Worm (Caenorhabditis elegans): ENCODE results near the gene M151.10.

The M151.10 gene

DNA sequence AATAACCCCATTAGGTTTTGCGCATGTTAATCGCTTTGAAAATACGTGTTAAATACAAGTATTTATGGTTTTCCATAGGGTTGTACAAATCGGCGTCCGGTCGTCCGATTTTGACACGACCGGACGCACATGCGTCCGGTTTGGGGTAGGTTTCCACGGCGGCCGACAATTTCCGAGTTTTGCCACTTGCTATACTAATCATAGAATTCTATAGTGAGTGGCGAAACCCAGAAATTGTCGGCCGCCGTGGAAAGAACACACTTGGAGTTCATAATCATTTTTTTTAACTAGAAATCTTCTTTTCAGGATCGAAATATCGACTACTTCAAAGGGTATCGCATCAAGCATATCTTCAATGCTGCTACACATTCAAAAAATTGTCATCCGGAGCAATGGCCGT is 5.3 kb downstream of the M151.10 start:
- no peak for TF ChIP-seq ztf-29 (GFP tag; IDR thresholded peaks at IDR 0.05)
- TF ChIP-seq ztf-23 (GFP tag; IDR thresholded peaks at IDR 0.05), result no peak

- TF ChIP-seq flt-1 (GFP tag; IDR thresholded peaks at IDR 0.05) (no peak), T22C8.4 (GFP tag; IDR thresholded peaks at IDR 0.05) (no peak), ref-1 (GFP tag; conservative IDR thresholded peaks at IDR 0.05) (no peak), cog-1 (tag; optimal IDR thresholded peaks at IDR 0.05) (no peak), med-1 (GFP tag; optimal IDR thresholded peaks at IDR 0.05; ENCODE audit: insufficient read depth) (no peak), tab-1 (GFP tag; IDR thresholded peaks at IDR 0.05) (no peak), ztf-23 (GFP tag; IDR thresholded peaks at IDR 0.05) (no peak), klf-2 (GFP tag; conservative IDR thresholded peaks at IDR 0.05) (no peak), ztf-29 (GFP tag; IDR thresholded peaks at IDR 0.05) (no peak)
Observed at ce11 chrII:3630810-3631209, 9.3 kb downstream of the M151.10 start, which contains the start of gene M151.2. TSS of gene M151.2 (plus strand) at chrII:3631110.

DNA sequence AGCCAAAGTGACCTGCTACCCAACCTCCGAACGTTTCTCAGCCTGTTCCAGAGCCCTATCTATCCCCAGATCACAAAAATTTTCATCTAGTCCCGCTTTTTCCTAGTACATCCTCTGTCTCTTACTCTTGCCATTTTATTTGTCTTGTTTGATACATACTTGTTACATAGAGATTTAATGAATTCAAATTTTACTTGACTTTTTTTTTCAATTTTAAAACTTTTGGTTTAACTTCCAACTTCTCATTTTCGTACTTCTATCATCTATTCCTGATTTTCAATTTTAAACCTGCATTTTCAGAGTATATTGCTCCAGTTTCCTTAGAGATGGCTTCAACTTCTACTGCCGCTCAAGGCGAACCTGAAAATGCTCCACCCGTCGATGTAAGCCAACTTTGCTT is 13.2 kb downstream of the M151.10 start, which contains the start of gene M151.3:
Gene M151.3 (plus strand): TSS at position 301 of the 400 bp plus-strand sequence.
- no peak for TF ChIP-seq tab-1 (GFP tag; IDR thresholded peaks at IDR 0.05)
- TF ChIP-seq ztf-23 (GFP tag; IDR thresholded peaks at IDR 0.05), result no peak
- no peak for TF ChIP-seq klf-2 (GFP tag; conservative IDR thresholded peaks at IDR 0.05)
- TF ChIP-seq med-1 (GFP tag; optimal IDR thresholded peaks at IDR 0.05; ENCODE audit: insufficient read depth), result no peak
- TF ChIP-seq ref-1 (GFP tag; conservative IDR thresholded peaks at IDR 0.05), result no peak
- TF ChIP-seq ztf-29 (GFP tag; IDR thresholded peaks at IDR 0.05), result no peak
- TF ChIP-seq flt-1 (GFP tag; IDR thresholded peaks at IDR 0.05), result no peak
- TF ChIP-seq cog-1 (tag; optimal IDR thresholded peaks at IDR 0.05), result no peak
- TF ChIP-seq T22C8.4 (GFP tag; IDR thresholded peaks at IDR 0.05), result no peak

DNA sequence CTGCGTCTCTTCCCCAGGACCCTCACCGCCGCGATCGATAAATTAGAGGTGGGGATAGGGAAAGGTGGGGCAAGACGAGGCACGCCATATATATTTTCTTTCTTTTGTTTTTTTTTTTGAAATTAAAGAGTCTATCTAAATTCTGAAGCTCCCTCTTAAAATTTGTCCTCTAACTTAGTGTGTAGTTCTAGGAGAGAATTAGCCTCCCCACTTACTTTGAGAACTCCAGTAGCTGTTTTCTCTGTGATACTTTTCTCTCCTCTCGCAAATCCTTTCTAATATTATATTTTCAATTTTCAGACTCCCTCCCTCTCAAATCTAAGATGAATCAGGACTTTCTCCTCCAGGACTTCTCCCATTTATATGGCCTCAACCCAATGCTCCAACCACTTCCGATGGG is 18.1 kb downstream of the M151.10 start, which contains the start of gene M151.7:
Gene M151.7 (plus strand): TSS at position 301 of the 400 bp plus-strand sequence.
- TF ChIP-seq ztf-23 (GFP tag; IDR thresholded peaks at IDR 0.05), result no peak
- TF ChIP-seq tab-1 (GFP tag; IDR thresholded peaks at IDR 0.05), result no peak
- no peak for TF ChIP-seq cog-1 (tag; optimal IDR thresholded peaks at IDR 0.05)
- TF ChIP-seq med-1 (GFP tag; optimal IDR thresholded peaks at IDR 0.05; ENCODE audit: insufficient read depth), result no peak
- no peak for TF ChIP-seq ztf-29 (GFP tag; IDR thresholded peaks at IDR 0.05)
- no peak for TF ChIP-seq klf-2 (GFP tag; conservative IDR thresholded peaks at IDR 0.05)
- no peak for TF ChIP-seq flt-1 (GFP tag; IDR thresholded peaks at IDR 0.05)
- TF ChIP-seq T22C8.4 (GFP tag; IDR thresholded peaks at IDR 0.05), result no peak
- TF ChIP-seq ref-1 (GFP tag; conservative IDR thresholded peaks at IDR 0.05), result no peak

DNA sequence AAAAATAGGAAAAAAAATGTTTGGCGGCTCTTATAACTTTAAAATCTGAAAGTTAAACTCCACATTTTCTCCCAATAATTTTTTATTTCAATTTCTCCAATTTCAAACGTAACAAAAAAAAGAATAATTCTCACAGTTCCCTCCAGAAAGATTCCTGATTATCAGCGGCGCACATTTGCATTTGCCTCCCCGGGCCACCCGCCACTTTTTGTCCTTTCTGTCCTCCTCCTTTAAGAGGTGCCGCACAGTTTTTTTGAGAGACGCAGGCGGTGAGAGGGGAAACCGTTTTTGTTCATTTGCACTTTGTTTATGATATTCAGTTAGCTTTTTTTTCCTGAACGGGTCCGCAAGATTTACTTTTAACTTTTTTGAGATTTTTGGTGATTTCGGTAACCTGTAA is 19.2 kb downstream of the M151.10 start:
- no peak for TF ChIP-seq cog-1 (tag; optimal IDR thresholded peaks at IDR 0.05)
- no peak for TF ChIP-seq ztf-29 (GFP tag; IDR thresholded peaks at IDR 0.05)
- TF ChIP-seq ztf-23 (GFP tag; IDR thresholded peaks at IDR 0.05), result no peak
- TF ChIP-seq T22C8.4 (GFP tag; IDR thresholded peaks at IDR 0.05), result no peak
- TF ChIP-seq klf-2 (GFP tag; conservative IDR thresholded peaks at IDR 0.05), result no peak
- no peak for TF ChIP-seq flt-1 (GFP tag; IDR thresholded peaks at IDR 0.05)
- no peak for TF ChIP-seq med-1 (GFP tag; optimal IDR thresholded peaks at IDR 0.05; ENCODE audit: insufficient read depth)
- TF ChIP-seq tab-1 (GFP tag; IDR thresholded peaks at IDR 0.05), result no peak
- TF ChIP-seq ref-1 (GFP tag; conservative IDR thresholded peaks at IDR 0.05), result no peak

DNA sequence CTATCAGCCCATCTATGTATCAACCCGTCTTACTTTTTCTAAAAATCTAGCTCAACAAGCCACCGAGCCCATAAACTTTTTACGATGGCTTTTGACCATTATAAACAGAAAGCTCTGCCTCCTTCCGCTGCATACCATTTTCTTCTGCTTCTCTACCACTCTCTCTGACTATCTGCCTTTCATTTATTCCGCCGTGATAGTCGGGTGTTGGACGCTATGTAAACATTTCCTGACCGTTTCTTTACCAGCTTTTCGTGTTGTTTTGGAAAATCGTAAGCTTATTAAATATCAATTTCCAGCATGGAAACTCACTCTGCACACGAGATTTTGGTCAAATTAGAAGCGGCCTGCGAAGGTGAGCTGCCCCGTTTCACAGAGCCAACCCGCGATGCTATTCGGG is 22.6 kb downstream of the M151.10 start, which contains the start of gene F40E12.1:
Gene F40E12.1 (plus strand): TSS at position 301 of the 400 bp plus-strand sequence.
- TF ChIP-seq klf-2 (GFP tag; conservative IDR thresholded peaks at IDR 0.05) (no peak), tab-1 (GFP tag; IDR thresholded peaks at IDR 0.05) (no peak), cog-1 (tag; optimal IDR thresholded peaks at IDR 0.05) (no peak), ztf-23 (GFP tag; IDR thresholded peaks at IDR 0.05) (no peak), T22C8.4 (GFP tag; IDR thresholded peaks at IDR 0.05) (no peak), flt-1 (GFP tag; IDR thresholded peaks at IDR 0.05) (no peak)

- TF ChIP-seq cog-1 (tag; optimal IDR thresholded peaks at IDR 0.05) (no peak), klf-2 (GFP tag; conservative IDR thresholded peaks at IDR 0.05) (no peak), ztf-23 (GFP tag; IDR thresholded peaks at IDR 0.05) (no peak), flt-1 (GFP tag; IDR thresholded peaks at IDR 0.05) (no peak), T22C8.4 (GFP tag; IDR thresholded peaks at IDR 0.05) (no peak), ztf-29 (GFP tag; IDR thresholded peaks at IDR 0.05) (no peak), tab-1 (GFP tag; IDR thresholded peaks at IDR 0.05) (no peak), ref-1 (GFP tag; conservative IDR thresholded peaks at IDR 0.05) (no peak), med-1 (GFP tag; optimal IDR thresholded peaks at IDR 0.05; ENCODE audit: insufficient read depth) (no peak)
Observed at ce11 chrII:3616615-3617014, 23.5 kb downstream of the M151.10 start.

DNA sequence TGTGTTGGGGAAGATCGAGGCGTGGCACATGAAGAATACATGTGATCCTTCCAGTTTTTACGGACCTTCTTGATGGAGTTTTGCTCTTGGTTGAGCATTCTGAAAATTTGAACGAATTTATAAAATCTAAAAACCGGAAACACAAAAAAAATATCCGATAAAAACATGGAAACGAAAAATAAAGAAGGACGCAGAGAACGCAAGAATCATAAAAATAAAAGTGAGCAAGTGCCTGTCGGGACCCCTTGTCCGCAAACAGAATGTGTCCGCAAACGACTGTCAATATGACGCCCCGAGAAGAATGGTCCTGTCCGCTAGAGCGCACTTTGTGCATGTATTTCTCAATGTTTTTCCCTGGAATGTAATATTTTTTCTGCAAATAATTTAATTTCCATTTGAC is 30.3 kb downstream of the M151.10 start, which contains the start of gene Y49F6A.5:
Gene Y49F6A.5 (minus strand): TSS at position 101 of the 400 bp plus-strand sequence.
- TF ChIP-seq ref-1 (GFP tag; conservative IDR thresholded peaks at IDR 0.05), result no peak
- TF ChIP-seq cog-1 (tag; optimal IDR thresholded peaks at IDR 0.05), result no peak
- no peak for TF ChIP-seq tab-1 (GFP tag; IDR thresholded peaks at IDR 0.05)
- TF ChIP-seq klf-2 (GFP tag; conservative IDR thresholded peaks at IDR 0.05), result no peak
- TF ChIP-seq med-1 (GFP tag; optimal IDR thresholded peaks at IDR 0.05; ENCODE audit: insufficient read depth), result no peak
- TF ChIP-seq ztf-23 (GFP tag; IDR thresholded peaks at IDR 0.05), result no peak

DNA sequence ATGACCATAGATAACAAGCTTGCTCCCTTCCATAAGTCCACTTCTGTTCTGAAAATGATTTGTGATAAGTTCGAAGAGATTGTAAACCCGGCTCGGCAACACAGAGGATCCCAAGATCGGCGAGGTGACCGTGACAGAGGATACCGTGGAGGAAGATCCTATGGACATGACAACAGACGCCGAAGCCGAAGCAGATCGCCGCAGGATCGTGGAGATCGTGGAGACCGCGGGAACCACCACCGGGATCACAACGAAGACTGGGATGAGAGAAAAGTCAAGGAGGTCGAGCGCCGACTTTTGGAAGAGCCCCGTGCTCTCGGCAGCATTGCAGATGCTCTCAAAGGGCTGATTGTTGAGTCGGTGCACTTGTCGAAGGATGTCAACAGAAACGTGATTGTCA is 35.5 kb downstream of the M151.10 start:
- no peak for TF ChIP-seq klf-2 (GFP tag; conservative IDR thresholded peaks at IDR 0.05)

DNA sequence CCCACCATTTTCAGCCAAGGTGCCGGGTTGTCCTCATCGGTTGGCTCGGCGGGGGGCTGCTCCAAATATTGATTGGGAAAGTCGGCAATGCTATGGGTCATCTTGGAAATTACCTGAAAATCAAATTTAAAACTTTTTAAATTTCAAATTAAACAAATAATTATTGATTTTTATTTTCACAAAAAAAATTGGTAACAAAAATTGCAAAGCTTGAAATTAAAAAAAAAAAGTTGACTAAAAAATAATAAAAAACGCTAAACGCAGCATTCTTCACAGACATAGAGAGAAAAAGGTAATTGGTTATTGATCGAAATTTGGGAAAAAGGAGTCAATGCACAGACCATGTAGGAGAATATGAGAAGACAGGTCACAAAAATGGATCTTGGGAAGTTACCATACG is 41.4 kb downstream of the M151.10 start, which contains the start of gene Y49F6A.11:
Gene Y49F6A.11 (minus strand): TSS at position 101 of the 400 bp plus-strand sequence.
- no peak for TF ChIP-seq ztf-23 (GFP tag; IDR thresholded peaks at IDR 0.05)
- TF ChIP-seq flt-1 (GFP tag; IDR thresholded peaks at IDR 0.05), result no peak
- TF ChIP-seq med-1 (GFP tag; optimal IDR thresholded peaks at IDR 0.05; ENCODE audit: insufficient read depth), result no peak
- TF ChIP-seq klf-2 (GFP tag; conservative IDR thresholded peaks at IDR 0.05), result no peak
- TF ChIP-seq T22C8.4 (GFP tag; IDR thresholded peaks at IDR 0.05), result no peak
- TF ChIP-seq tab-1 (GFP tag; IDR thresholded peaks at IDR 0.05), result no peak
- no peak for TF ChIP-seq ref-1 (GFP tag; conservative IDR thresholded peaks at IDR 0.05)
- no peak for TF ChIP-seq ztf-29 (GFP tag; IDR thresholded peaks at IDR 0.05)
- no peak for TF ChIP-seq cog-1 (tag; optimal IDR thresholded peaks at IDR 0.05)

Data from whole organism, midembryonic.